Worm (Caenorhabditis elegans): ENCODE measurements around the gene K12H6.7.
A peak's percentile ranks its signal among the peaks of the same experiment; 100 is the strongest.

K12H6.7 gene

DNA sequence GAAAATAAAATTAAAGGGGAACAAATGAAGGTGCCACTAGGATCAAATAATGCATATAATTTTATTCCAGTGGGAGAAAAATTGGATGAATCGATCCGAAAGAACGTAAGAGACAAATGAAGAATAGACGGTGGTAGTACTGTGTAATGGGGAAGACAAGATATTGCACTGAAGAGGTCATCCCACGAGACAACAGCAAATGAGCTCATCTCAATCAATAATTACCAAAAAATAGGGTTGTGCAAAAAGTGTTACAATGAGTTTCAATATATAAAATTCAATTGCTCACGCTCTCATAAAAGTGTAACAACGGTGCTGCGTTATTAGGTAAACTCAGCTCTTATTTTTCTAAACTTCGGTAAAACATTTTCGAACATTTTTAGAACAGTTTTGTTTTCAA is at the start of gene K12H6.7:
Gene K12H6.7, minus strand, starts transcription at position 101 of the 400 bp plus-strand sequence.
- no peak for TF ChIP-seq tbx-11 (GFP tag; IDR thresholded peaks at IDR 0.05)
- no peak for TF ChIP-seq aly-1 (tag; optimal IDR thresholded peaks at IDR 0.05)
- TF ChIP-seq tbx-37 (GFP tag; conservative IDR thresholded peaks at IDR 0.05): no peak

DNA sequence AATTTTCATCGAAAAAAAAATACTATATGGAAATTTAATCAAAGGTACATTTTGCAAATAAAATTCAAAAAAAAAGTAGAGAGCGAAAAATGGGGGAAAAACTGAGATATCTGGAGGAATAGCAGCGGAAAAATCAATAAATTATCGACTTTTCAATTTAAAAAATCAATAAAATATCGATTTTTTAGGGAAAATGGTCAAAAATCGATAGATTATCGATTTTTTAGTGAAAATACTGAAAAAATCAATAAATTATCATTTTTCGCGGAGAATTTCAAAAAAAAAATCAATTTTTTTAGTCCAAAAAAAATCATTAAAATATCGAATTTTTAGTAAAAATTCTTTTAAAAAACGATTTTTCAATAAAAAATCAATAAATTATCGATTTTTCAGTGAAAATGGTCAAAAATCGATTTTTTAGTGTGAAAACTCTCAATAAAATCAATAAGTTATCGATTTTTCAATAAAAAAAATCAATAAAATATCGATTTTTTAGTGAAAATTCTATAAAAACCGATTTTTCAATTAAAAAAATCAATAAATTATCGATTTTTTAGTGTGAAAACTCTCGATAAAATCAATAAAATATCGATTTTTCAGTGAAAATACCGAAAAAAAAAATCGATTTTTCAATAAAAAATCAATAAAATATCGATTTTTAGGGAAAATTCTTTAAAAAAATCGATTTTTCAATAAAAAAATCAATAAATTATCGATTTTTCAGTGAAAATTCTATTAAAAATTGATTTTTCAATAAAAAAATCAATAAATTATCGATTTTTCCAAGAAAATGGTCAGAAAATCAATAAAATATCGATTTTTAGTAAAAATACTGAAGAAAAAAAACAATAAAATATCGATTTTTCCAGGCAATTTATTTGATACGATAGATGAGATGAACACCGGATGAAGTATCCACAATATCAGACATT is 49.0 kb upstream of the K12H6.7 start:
- TF ChIP-seq tbx-37 (GFP tag; conservative IDR thresholded peaks at IDR 0.05): no peak
- no peak for TF ChIP-seq tra-4 (tag; optimal IDR thresholded peaks at IDR 0.05)
- no peak for TF ChIP-seq pes-1 (GFP tag; IDR thresholded peaks at IDR 0.05)
- no peak for TF ChIP-seq hmg-4 (GFP tag; optimal IDR thresholded peaks at IDR 0.05)
- TF ChIP-seq hmbx-1 (tag; optimal IDR thresholded peaks at IDR 0.05): no peak
- no peak for TF ChIP-seq sea-1 (GFP tag; conservative IDR thresholded peaks at IDR 0.05)
- TF ChIP-seq ets-7 (tag; optimal IDR thresholded peaks at IDR 0.05): no peak
- no peak for TF ChIP-seq B0310.2 (tag; optimal IDR thresholded peaks at IDR 0.05)
- TF ChIP-seq aly-1 (tag; optimal IDR thresholded peaks at IDR 0.05): no peak
- no peak for TF ChIP-seq hnd-1 (tag; optimal IDR thresholded peaks at IDR 0.05)
- no peak for TF ChIP-seq scrt-1 (GFP tag; IDR thresholded peaks at IDR 0.05)
- TF ChIP-seq ama-1 (optimal IDR thresholded peaks at IDR 0.05): no peak
- no peak for TF ChIP-seq ceh-13 (GFP tag; optimal IDR thresholded peaks at IDR 0.05)
- no peak for TF ChIP-seq flt-1 (GFP tag; IDR thresholded peaks at IDR 0.05)
- TF ChIP-seq tbx-11 (GFP tag; IDR thresholded peaks at IDR 0.05): no peak
- no peak for TF ChIP-seq ceh-36 (tag; optimal IDR thresholded peaks at IDR 0.05)
- TF ChIP-seq F13C5.2 (tag; optimal IDR thresholded peaks at IDR 0.05): no peak

DNA sequence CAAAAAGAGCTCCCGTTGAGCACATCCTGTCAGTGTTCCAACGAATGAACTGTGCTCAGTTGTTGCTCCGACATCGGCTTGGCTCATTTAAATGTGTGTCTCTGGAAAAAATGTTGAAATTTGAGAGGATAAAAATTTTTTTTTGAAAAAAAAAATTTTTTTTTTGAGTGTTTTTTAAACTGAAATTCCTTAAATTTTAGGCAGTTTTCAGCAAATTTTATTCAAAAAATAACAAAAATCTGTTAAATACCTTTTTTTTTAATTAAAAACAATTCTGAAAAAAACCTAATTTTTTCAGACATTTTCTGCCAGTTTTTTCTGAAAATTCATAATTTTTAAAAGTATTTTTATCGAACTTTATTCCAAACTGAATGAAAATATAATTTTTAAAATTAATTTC is 48.1 kb upstream of the K12H6.7 start, which contains the start of gene pigw-1:
Gene pigw-1, minus strand, starts transcription at position 101 of the 400 bp plus-strand sequence.
- TF ChIP-seq aly-1 (tag; optimal IDR thresholded peaks at IDR 0.05) (no peak), scrt-1 (GFP tag; IDR thresholded peaks at IDR 0.05) (no peak), ceh-36 (tag; optimal IDR thresholded peaks at IDR 0.05) (no peak), ets-7 (tag; optimal IDR thresholded peaks at IDR 0.05) (no peak), ama-1 (optimal IDR thresholded peaks at IDR 0.05) (no peak), sea-1 (GFP tag; conservative IDR thresholded peaks at IDR 0.05) (no peak), ceh-13 (GFP tag; optimal IDR thresholded peaks at IDR 0.05) (no peak), hmbx-1 (tag; optimal IDR thresholded peaks at IDR 0.05) (no peak), pes-1 (GFP tag; IDR thresholded peaks at IDR 0.05) (no peak), flt-1 (GFP tag; IDR thresholded peaks at IDR 0.05) (no peak), F13C5.2 (tag; optimal IDR thresholded peaks at IDR 0.05) (no peak), hnd-1 (tag; optimal IDR thresholded peaks at IDR 0.05) (no peak), hmg-4 (GFP tag; optimal IDR thresholded peaks at IDR 0.05) (no peak)

DNA sequence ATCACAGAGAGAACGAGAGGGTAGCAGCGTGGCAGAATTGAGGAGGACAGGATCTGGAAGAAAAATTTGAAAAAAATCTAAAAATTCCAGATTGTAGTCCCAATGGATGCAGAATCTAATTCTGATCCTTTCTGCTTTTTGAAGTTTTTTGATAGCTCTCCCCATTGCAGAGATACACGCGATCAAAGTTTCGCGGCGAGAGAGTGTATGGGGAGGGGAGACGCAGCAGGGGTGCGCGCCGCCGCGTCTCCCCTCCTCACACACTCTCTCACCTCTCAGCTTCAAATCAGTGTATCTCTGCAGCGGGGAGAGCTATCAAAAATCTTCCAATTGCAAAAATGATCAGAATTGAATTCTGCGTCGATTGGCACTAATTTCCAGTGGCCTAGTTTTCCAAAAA is 44.3 kb upstream of the K12H6.7 start:
- no peak for TF ChIP-seq hnd-1 (tag; optimal IDR thresholded peaks at IDR 0.05)
- peak; percentile 29; the same call in 1 of the 2 replicates for TF ChIP-seq flt-1 (GFP tag; IDR thresholded peaks at IDR 0.05)
- no peak for TF ChIP-seq F13C5.2 (tag; optimal IDR thresholded peaks at IDR 0.05)
- no peak for TF ChIP-seq ceh-13 (GFP tag; optimal IDR thresholded peaks at IDR 0.05)
- TF ChIP-seq pes-1 (GFP tag; IDR thresholded peaks at IDR 0.05): no peak; the same call in 1 of the 2 replicates
- no peak for TF ChIP-seq aly-1 (tag; optimal IDR thresholded peaks at IDR 0.05)

DNA sequence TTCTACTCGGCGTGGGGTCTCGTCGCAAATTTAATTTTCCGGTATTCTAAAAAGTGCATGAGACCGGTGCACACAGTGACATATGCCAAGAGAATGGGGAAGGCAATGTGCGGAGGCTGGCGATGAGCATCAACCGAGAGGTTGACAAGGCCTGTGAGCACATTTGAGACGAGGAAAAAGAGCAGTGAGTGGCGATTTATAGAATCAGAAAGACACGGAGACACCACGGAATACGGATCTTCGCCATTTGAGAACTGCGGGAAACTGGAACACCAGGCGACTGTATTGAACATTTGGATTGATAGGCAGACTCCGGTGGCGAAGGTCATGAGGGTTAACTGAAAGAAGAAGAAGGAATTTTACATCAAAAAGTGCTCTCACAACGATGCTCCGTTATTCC is 42.2 kb upstream of the K12H6.7 start:
- TF ChIP-seq flt-1 (GFP tag; IDR thresholded peaks at IDR 0.05) (no peak), scrt-1 (GFP tag; IDR thresholded peaks at IDR 0.05) (no peak), B0310.2 (tag; optimal IDR thresholded peaks at IDR 0.05) (no peak), hmg-4 (GFP tag; optimal IDR thresholded peaks at IDR 0.05) (no peak), ama-1 (optimal IDR thresholded peaks at IDR 0.05) (no peak), ceh-36 (tag; optimal IDR thresholded peaks at IDR 0.05) (no peak), aly-1 (tag; optimal IDR thresholded peaks at IDR 0.05) (no peak), pes-1 (GFP tag; IDR thresholded peaks at IDR 0.05) (no peak), F13C5.2 (tag; optimal IDR thresholded peaks at IDR 0.05) (no peak), hmbx-1 (tag; optimal IDR thresholded peaks at IDR 0.05) (no peak)

DNA sequence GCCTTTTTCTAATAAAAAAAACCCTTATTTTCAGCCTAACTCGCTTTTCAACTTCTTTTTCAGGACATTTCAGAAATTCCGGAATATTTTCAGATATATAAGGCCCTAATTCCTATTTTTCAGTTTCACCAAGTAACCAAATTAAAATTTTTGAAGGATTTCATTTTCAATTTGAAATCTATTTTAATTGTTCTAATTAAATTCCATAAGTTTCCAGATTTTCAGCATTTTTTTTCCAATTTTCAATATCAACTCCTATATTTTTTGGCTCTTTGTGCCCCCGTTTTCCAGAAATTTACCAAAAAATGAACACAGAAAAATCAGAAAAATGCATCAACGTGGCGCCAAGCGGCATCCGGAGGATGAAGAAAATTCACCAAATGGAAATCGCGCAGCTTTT is 38.0 kb upstream of the K12H6.7 start, which contains the start of gene Y110A2AL.1:
Gene Y110A2AL.1, plus strand, starts transcription at position 301 of the 400 bp plus-strand sequence.
- TF ChIP-seq tbx-11 (GFP tag; IDR thresholded peaks at IDR 0.05) (no peak), hmbx-1 (tag; optimal IDR thresholded peaks at IDR 0.05) (no peak), ama-1 (optimal IDR thresholded peaks at IDR 0.05) (no peak), hmg-4 (GFP tag; optimal IDR thresholded peaks at IDR 0.05) (no peak)

DNA sequence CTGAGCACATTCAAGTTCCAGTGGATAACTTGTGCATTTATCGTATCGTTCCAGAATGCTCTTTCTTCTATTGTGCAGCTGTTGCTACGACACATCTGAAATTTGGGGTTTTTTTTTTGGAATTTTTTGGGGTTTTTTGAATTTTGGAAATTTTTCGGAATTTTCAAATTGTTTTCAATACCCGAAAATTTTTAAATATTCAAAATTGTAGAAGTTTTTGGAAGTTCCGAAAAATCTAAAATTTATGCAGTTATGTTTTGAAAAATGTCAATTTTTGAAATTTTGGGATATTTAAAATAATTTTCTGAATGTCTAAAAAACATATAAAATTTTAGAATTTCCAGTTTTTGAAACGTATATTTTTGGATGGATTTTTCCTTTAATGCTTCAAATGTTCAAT is 35.1 kb upstream of the K12H6.7 start, which contains the start of gene Y110A2AL.10:
Gene Y110A2AL.10, minus strand, starts transcription at position 101 of the 400 bp plus-strand sequence.
- TF ChIP-seq tbx-37 (GFP tag; conservative IDR thresholded peaks at IDR 0.05): no peak
- no peak for TF ChIP-seq tra-4 (tag; optimal IDR thresholded peaks at IDR 0.05)
- no peak for TF ChIP-seq B0310.2 (tag; optimal IDR thresholded peaks at IDR 0.05)
- no peak for TF ChIP-seq aly-1 (tag; optimal IDR thresholded peaks at IDR 0.05)
- no peak for TF ChIP-seq scrt-1 (GFP tag; IDR thresholded peaks at IDR 0.05)
- TF ChIP-seq ama-1 (optimal IDR thresholded peaks at IDR 0.05): no peak
- no peak for TF ChIP-seq ceh-13 (GFP tag; optimal IDR thresholded peaks at IDR 0.05)
- TF ChIP-seq hmbx-1 (tag; optimal IDR thresholded peaks at IDR 0.05): no peak
- TF ChIP-seq tbx-11 (GFP tag; IDR thresholded peaks at IDR 0.05): no peak
- no peak for TF ChIP-seq ceh-36 (tag; optimal IDR thresholded peaks at IDR 0.05)

DNA sequence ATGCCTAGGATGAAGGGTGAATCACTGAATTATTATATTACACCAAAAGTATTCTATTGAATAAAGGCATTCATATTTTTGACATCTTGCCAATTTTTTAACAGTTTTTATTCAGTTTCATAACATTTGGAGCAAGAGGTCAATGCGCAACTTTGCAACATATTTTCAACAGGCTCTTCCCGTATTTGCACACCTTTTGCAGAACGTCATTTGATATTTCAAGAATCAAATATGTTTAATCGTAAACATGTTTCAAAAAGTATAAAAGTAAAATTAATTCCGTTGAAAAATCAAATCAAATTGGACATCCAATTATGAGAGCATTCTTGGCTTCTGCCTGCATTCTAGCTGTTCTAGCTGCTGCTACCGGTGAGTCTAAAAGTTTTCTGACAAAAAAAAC is 30.9 kb upstream of the K12H6.7 start, which contains the start of gene Y110A2AL.2:
Gene Y110A2AL.2, plus strand, starts transcription at position 301 of the 400 bp plus-strand sequence.
- TF ChIP-seq tra-4 (tag; optimal IDR thresholded peaks at IDR 0.05) (no peak), F13C5.2 (tag; optimal IDR thresholded peaks at IDR 0.05) (no peak), pes-1 (GFP tag; IDR thresholded peaks at IDR 0.05) (no peak), ets-7 (tag; optimal IDR thresholded peaks at IDR 0.05) (no peak), hnd-1 (tag; optimal IDR thresholded peaks at IDR 0.05) (no peak), hmbx-1 (tag; optimal IDR thresholded peaks at IDR 0.05) (no peak), flt-1 (GFP tag; IDR thresholded peaks at IDR 0.05) (no peak), tbx-37 (GFP tag; conservative IDR thresholded peaks at IDR 0.05) (no peak), tbx-11 (GFP tag; IDR thresholded peaks at IDR 0.05) (no peak), sea-1 (GFP tag; conservative IDR thresholded peaks at IDR 0.05) (no peak), aly-1 (tag; optimal IDR thresholded peaks at IDR 0.05) (no peak), hmg-4 (GFP tag; optimal IDR thresholded peaks at IDR 0.05) (no peak), ama-1 (optimal IDR thresholded peaks at IDR 0.05) (no peak), B0310.2 (tag; optimal IDR thresholded peaks at IDR 0.05) (no peak), ceh-13 (GFP tag; optimal IDR thresholded peaks at IDR 0.05) (no peak), scrt-1 (GFP tag; IDR thresholded peaks at IDR 0.05) (no peak), ceh-36 (tag; optimal IDR thresholded peaks at IDR 0.05) (no peak)
